Worm (Caenorhabditis elegans) whole organism, mixed stage, embryonic: Measurements from ENCODE around the gene Y41E3.6.

Experiments used
- M03D4.4 ChIP-seq: sonication (generic microtip); optimal IDR thresholded peaks from 2 replicates; lab custom pipeline; 2017; ENCODE audit warnings: mild to moderate bottlenecking, missing genetic modification characterization, missing compliant biosample characterization
- bed-3 ChIP-seq: fragments of 200-800 bp; sonication (Bioruptor generic); optimal IDR thresholded peaks from 3 replicates; lab custom pipeline; 2018; ENCODE audit warnings: mild to moderate bottlenecking, missing genetic modification characterization, moderate library complexity, missing compliant biosample characterization
- blmp-1 ChIP-seq: fragments of 150-350 bp; optimal IDR thresholded peaks from 2 replicates; lab custom pipeline; 2014; ENCODE audit warnings: missing biosample characterization, missing genetic modification characterization
- ceh-39 ChIP-seq: fragments of 150-350 bp; optimal IDR thresholded peaks from 2 replicates; lab custom pipeline; 2014; ENCODE audit warnings: missing biosample characterization, missing genetic modification characterization
- ceh-43 ChIP-seq: fragments of 200-800 bp; sonication (Bioruptor generic); optimal IDR thresholded peaks from 2 replicates; lab custom pipeline; 2018; ENCODE audit warnings: mild to moderate bottlenecking, missing genetic modification characterization, moderate library complexity, missing compliant biosample characterization
- ceh-83 ChIP-seq: fragments of 200-800 bp; sonication (Bioruptor generic); optimal IDR thresholded peaks from 2 replicates; lab custom pipeline; 2018; ENCODE audit warnings: mild to moderate bottlenecking, missing genetic modification characterization, missing compliant biosample characterization
- ces-1 ChIP-seq: fragments of 150-350 bp; optimal IDR thresholded peaks from 2 replicates; lab custom pipeline; 2014; ENCODE audit warnings: missing biosample characterization, missing genetic modification reagents, missing genetic modification characterization
- cnd-1 ChIP-seq: fragments of 200-800 bp; sonication (Bioruptor generic); optimal IDR thresholded peaks from 2 replicates; lab custom pipeline; 2018; ENCODE audit warnings: mild to moderate bottlenecking, missing genetic modification characterization, missing compliant biosample characterization
- drap-1 ChIP-seq: fragments of 200-800 bp; sonication (Bioruptor generic); optimal IDR thresholded peaks from 3 replicates; lab custom pipeline; 2018; ENCODE audit warnings: mild to moderate bottlenecking, missing genetic modification characterization, missing compliant biosample characterization
- elt-1 ChIP-seq: sonication (generic microtip); optimal IDR thresholded peaks from 2 replicates; lab custom pipeline; 2017; ENCODE audit warnings: missing genetic modification characterization, mild to moderate bottlenecking, missing compliant biosample characterization, antibody characterized with exemption, moderate library complexity, borderline replicate concordance; ENCODE audit not compliant: insufficient read depth
- elt-3 ChIP-seq: fragments of 150-350 bp; optimal IDR thresholded peaks from 2 replicates; lab custom pipeline; 2014; ENCODE audit warnings: missing biosample characterization, missing genetic modification characterization
- flh-1 ChIP-seq: fragments of 200-800 bp; sonication (Bioruptor generic); optimal IDR thresholded peaks from 2 replicates; lab custom pipeline; 2018; ENCODE audit warnings: mild to moderate bottlenecking, missing genetic modification characterization, moderate library complexity, missing compliant biosample characterization
- ham-2 ChIP-seq: fragments of 200-800 bp; sonication (Bioruptor generic); optimal IDR thresholded peaks from 2 replicates; lab custom pipeline; 2018; ENCODE audit warnings: mild to moderate bottlenecking, missing genetic modification characterization, missing compliant biosample characterization
- hlh-1 ChIP-seq: fragments of 150-350 bp; optimal IDR thresholded peaks from 2 replicates; lab custom pipeline; 2014; ENCODE audit warnings: missing biosample characterization, missing genetic modification reagents, missing genetic modification characterization
- lin-13 ChIP-seq: fragments of 150-350 bp; optimal IDR thresholded peaks from 2 replicates; lab custom pipeline; 2014; ENCODE audit warnings: missing biosample characterization, missing genetic modification characterization
- lin-32 ChIP-seq: fragments of 200-800 bp; sonication (Bioruptor generic); optimal IDR thresholded peaks from 2 replicates; lab custom pipeline; 2018; ENCODE audit warnings: mild to moderate bottlenecking, missing genetic modification characterization, missing compliant biosample characterization
- lsy-2 ChIP-seq: fragments of 150-350 bp; optimal IDR thresholded peaks from 2 replicates; lab custom pipeline; 2014; ENCODE audit warnings: missing biosample characterization, missing genetic modification characterization
- mab-5 ChIP-seq: fragments of 150-350 bp; optimal IDR thresholded peaks from 2 replicates; lab custom pipeline; 2014; ENCODE audit warnings: missing biosample characterization, missing genetic modification characterization
- mep-1 ChIP-seq: fragments of 150-350 bp; optimal IDR thresholded peaks from 2 replicates; lab custom pipeline; 2017; ENCODE audit warnings: missing biosample characterization, missing genetic modification reagents, missing genetic modification characterization, inconsistent platforms
- mls-2 ChIP-seq: sonication (generic microtip); optimal IDR thresholded peaks from 2 replicates; lab custom pipeline; 2016; ENCODE audit warnings: mild to moderate bottlenecking, missing genetic modification characterization, moderate library complexity, missing compliant biosample characterization
- nhr-12 ChIP-seq: fragments of 150-350 bp; optimal IDR thresholded peaks from 2 replicates; lab custom pipeline; 2014; ENCODE audit warnings: missing biosample characterization, missing genetic modification characterization
- nhr-2 ChIP-seq: fragments of 150-350 bp; optimal IDR thresholded peaks from 2 replicates; lab custom pipeline; 2014; ENCODE audit warnings: missing biosample characterization, missing genetic modification characterization
- nhr-237 ChIP-seq: fragments of 150-350 bp; optimal IDR thresholded peaks from 2 replicates; lab custom pipeline; 2014; ENCODE audit warnings: missing biosample characterization, missing genetic modification characterization
- nhr-28 ChIP-seq: fragments of 150-350 bp; optimal IDR thresholded peaks from 2 replicates; lab custom pipeline; 2014; ENCODE audit warnings: missing biosample characterization, missing genetic modification characterization
- nhr-76 ChIP-seq: sonication (generic microtip); optimal IDR thresholded peaks from 2 replicates; lab custom pipeline; 2017; ENCODE audit warnings: missing biosample characterization, missing genetic modification characterization
- pha-4 ChIP-seq: fragments of 150-350 bp; optimal IDR thresholded peaks from 2 replicates; lab custom pipeline; 2018; ENCODE audit warnings: missing biosample characterization, missing genetic modification reagents, missing genetic modification characterization
- sem-2 ChIP-seq: fragments of 200-800 bp; sonication (Bioruptor generic); optimal IDR thresholded peaks from 2 replicates; lab custom pipeline; 2018; ENCODE audit warnings: mild to moderate bottlenecking, missing genetic modification characterization, missing compliant biosample characterization
- snpc-4 ChIP-seq: fragments of 150-350 bp; optimal IDR thresholded peaks from 2 replicates; lab custom pipeline; 2014; ENCODE audit warnings: missing biosample characterization, missing genetic modification characterization
- sptf-1 ChIP-seq: sonication (generic microtip); optimal IDR thresholded peaks from 2 replicates; lab custom pipeline; 2017; ENCODE audit warnings: mild to moderate bottlenecking, missing genetic modification characterization, moderate library complexity, missing compliant biosample characterization
- tbx-8 ChIP-seq: fragments of 200-800 bp; sonication (Bioruptor generic); optimal IDR thresholded peaks from 2 replicates; lab custom pipeline; 2018; ENCODE audit warnings: mild to moderate bottlenecking, missing genetic modification characterization, moderate library complexity, missing compliant biosample characterization
- unc-120 ChIP-seq: sonication (generic microtip); optimal IDR thresholded peaks from 2 replicates; lab custom pipeline; 2017; ENCODE audit warnings: missing genetic modification characterization, missing compliant biosample characterization; ENCODE audit not compliant: poor library complexity, severe bottlenecking
- unc-39 ChIP-seq: fragments of 150-350 bp; optimal IDR thresholded peaks from 2 replicates; lab custom pipeline; 2014; ENCODE audit warnings: missing biosample characterization, missing genetic modification characterization
- unc-62 ChIP-seq: fragments of 150-350 bp; optimal IDR thresholded peaks from 2 replicates; lab custom pipeline; 2014; ENCODE audit warnings: missing biosample characterization, missing genetic modification reagents, missing genetic modification characterization
- zip-8 ChIP-seq: fragments of 150-350 bp; optimal IDR thresholded peaks from 2 replicates; lab custom pipeline; 2014; ENCODE audit warnings: missing biosample characterization, missing genetic modification characterization
- ztf-11 ChIP-seq: fragments of 150-350 bp; optimal IDR thresholded peaks from 2 replicates; lab custom pipeline; 2014; ENCODE audit warnings: missing biosample characterization, missing genetic modification characterization

Gene Y41E3.6

DNA sequence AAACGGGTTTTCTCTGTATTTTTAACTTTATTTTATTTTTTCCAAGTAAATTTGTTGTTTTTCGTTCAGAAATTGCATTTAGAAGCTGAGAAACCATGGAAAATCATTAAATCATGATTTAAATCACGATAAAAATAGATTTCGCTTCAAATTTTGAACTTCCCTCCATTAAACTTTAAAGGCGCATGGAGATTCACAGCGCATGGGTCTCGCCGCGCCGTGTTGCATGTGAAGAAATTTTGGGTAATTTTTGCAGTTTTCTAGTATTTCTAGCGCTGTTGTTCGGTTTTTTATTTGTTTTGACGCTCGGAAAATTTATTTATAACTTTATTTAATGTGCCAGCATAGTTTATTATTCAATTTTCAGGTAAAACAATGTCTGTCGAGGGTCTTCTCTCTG is 30.4 kb downstream of the Y41E3.6 start, which contains the start of gene eef-1B.2:
Gene eef-1B.2 (plus strand): TSS at position 358 of the 400 bp plus-strand sequence.
- TF ChIP-seq ceh-39 (tag; lab: Kevin White, UChicago), result no peak
- TF ChIP-seq mep-1 (tag; lab: Kevin White, UChicago), result peak; percentile 61
- TF ChIP-seq lsy-2 (tag; lab: Kevin White, UChicago), result peak; percentile 74
- TF ChIP-seq lin-13 (tag; lab: Kevin White, UChicago), result peak; percentile 56
- no peak for TF ChIP-seq unc-62 (GFP tag; lab: Kevin White, UChicago)
- no peak for TF ChIP-seq lin-32 (GFP tag; lab: Kevin White, UChicago)
- TF ChIP-seq nhr-237 (tag; lab: Kevin White, UChicago), result peak; percentile 62
- no peak for TF ChIP-seq flh-1 (GFP tag; lab: Kevin White, UChicago)
- TF ChIP-seq ces-1 (GFP tag; lab: Kevin White, UChicago), result peak; percentile 31
- TF ChIP-seq hlh-1, result peak; percentile 1
- TF ChIP-seq unc-39 (tag; lab: Kevin White, UChicago), result no peak
- TF ChIP-seq pha-4, result no peak

DNA sequence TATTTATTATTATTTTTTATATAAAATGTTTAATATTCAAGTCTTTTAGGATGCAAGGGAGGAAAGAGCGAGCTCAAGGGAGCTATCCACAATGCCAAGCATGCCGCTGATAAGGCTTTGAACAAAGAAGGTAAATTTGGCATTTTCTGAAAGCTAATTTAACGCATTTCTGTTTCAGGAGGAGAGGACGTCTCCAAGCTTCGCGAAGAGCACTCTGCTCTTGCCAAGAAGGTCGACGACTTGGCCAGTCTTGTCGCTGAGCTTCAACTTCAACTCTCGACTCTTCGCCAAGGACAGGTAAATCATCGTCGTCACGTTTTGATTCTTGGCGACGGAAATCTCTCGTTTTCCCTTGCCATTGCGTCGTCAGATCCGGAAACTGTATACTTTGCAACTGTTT is 30.9 kb downstream of the Y41E3.6 start:
- TF ChIP-seq mls-2 (tag; lab: Kevin White, UChicago), result no peak
- no peak for TF ChIP-seq nhr-12
- TF ChIP-seq unc-120, result no peak
- TF ChIP-seq drap-1, result no peak
- TF ChIP-seq mep-1 (tag; lab: Kevin White, UChicago), result no peak
- no peak for TF ChIP-seq elt-3 (tag; lab: Kevin White, UChicago)
- TF ChIP-seq ceh-43 (GFP tag; lab: Kevin White, UChicago), result no peak
- no peak for TF ChIP-seq elt-1 (tag; lab: Kevin White, UChicago)
- TF ChIP-seq mab-5 (tag; lab: Kevin White, UChicago), result no peak
- no peak for TF ChIP-seq flh-1 (GFP tag; lab: Kevin White, UChicago)
- TF ChIP-seq sem-2 (GFP tag; lab: Kevin White, UChicago), result no peak
- TF ChIP-seq ztf-11, result no peak
- no peak for TF ChIP-seq lin-32 (GFP tag; lab: Kevin White, UChicago)
- TF ChIP-seq pha-4, result no peak
- TF ChIP-seq snpc-4 (tag; lab: Kevin White, UChicago), result no peak

DNA sequence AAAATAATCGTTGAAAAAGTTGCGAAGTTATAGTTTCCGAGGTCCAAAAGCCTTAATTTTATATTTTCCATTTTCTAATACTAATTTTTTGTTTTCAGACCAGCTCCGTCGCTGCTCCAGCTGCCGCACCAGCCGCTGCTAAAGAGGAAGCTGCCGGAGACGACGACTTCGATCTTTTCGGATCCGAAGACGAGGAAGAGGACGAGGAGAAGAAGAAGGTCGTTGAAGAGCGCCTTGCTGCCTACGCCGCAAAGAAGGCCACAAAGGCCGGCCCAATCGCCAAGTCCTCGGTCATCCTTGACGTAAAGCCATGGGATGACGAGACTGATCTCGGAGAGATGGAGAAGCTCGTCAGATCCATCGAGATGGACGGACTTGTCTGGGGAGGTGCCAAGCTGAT is 32.2 kb downstream of the Y41E3.6 start:
- TF ChIP-seq ceh-83 (no peak), mep-1 (tag; lab: Kevin White, UChicago) (no peak), blmp-1 (no peak), zip-8 (tag; lab: Kevin White, UChicago) (no peak), elt-3 (tag; lab: Kevin White, UChicago) (no peak), tbx-8 (GFP tag; lab: Kevin White, UChicago) (no peak), lsy-2 (tag; lab: Kevin White, UChicago) (no peak), nhr-237 (tag; lab: Kevin White, UChicago) (no peak), nhr-12 (no peak), ceh-43 (GFP tag; lab: Kevin White, UChicago) (no peak), nhr-28 (tag; lab: Kevin White, UChicago) (no peak), unc-120 (no peak), snpc-4 (tag; lab: Kevin White, UChicago) (no peak), ham-2 (GFP tag; lab: Kevin White, UChicago) (no peak), sptf-1 (tag; lab: Kevin White, UChicago) (no peak), mls-2 (tag; lab: Kevin White, UChicago) (no peak)

DNA sequence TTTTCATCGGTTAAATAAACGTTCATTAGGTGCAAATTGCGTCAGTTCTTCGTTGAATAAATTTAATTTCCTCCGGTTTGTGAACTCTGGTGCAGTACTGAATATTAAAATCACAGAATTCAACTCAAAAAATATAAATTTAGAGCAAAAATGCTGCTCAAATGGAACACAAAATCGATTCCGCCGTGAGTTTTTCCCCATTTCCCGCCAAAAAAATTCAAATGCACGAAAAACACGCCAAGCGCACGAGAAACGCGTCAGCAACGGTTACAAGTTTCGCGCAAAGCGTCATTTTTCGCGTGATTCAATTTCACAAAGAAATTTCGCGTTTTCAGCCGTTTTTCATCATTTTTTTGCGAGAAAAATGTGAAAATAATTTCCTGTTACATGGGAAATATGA is 32.9 kb downstream of the Y41E3.6 start, which contains the start of gene hrpu-1:
Gene hrpu-1 (plus strand): TSS at position 140 of the 400 bp plus-strand sequence.
- TF ChIP-seq ceh-83, result no peak
- TF ChIP-seq lin-13 (tag; lab: Kevin White, UChicago), result peak; percentile 88
- no peak for TF ChIP-seq nhr-76
- TF ChIP-seq sem-2 (GFP tag; lab: Kevin White, UChicago), result no peak
- no peak for TF ChIP-seq elt-1 (tag; lab: Kevin White, UChicago)
- no peak for TF ChIP-seq ham-2 (GFP tag; lab: Kevin White, UChicago)
- peak; percentile 62 for TF ChIP-seq mep-1 (tag; lab: Kevin White, UChicago)
- no peak for TF ChIP-seq nhr-2 (tag; lab: Kevin White, UChicago)
- no peak for TF ChIP-seq flh-1 (GFP tag; lab: Kevin White, UChicago)
- TF ChIP-seq blmp-1, result no peak
- TF ChIP-seq unc-120, result no peak
- TF ChIP-seq ztf-11, result no peak
- no peak for TF ChIP-seq lin-32 (GFP tag; lab: Kevin White, UChicago)
- peak; percentile 86 for TF ChIP-seq ces-1 (GFP tag; lab: Kevin White, UChicago)
- no peak for TF ChIP-seq ceh-43 (GFP tag; lab: Kevin White, UChicago)
- peak; percentile 87 for TF ChIP-seq ceh-39 (tag; lab: Kevin White, UChicago)
- peak; percentile 69 for TF ChIP-seq lsy-2 (tag; lab: Kevin White, UChicago)
- no peak for TF ChIP-seq nhr-12
- TF ChIP-seq sptf-1 (tag; lab: Kevin White, UChicago), result peak; percentile 22
- no peak for TF ChIP-seq unc-39 (tag; lab: Kevin White, UChicago)
- no peak for TF ChIP-seq drap-1
- TF ChIP-seq nhr-237 (tag; lab: Kevin White, UChicago), result peak; percentile 63
- TF ChIP-seq mab-5 (tag; lab: Kevin White, UChicago), result peak; percentile 41
- TF ChIP-seq bed-3 (GFP tag; lab: Kevin White, UChicago), result no peak
- TF ChIP-seq M03D4.4 (tag; lab: Kevin White, UChicago), result peak; percentile 31
- no peak for TF ChIP-seq mls-2 (tag; lab: Kevin White, UChicago)
- TF ChIP-seq pha-4, result peak; percentile 77
- TF ChIP-seq zip-8 (tag; lab: Kevin White, UChicago), result no peak
- no peak for TF ChIP-seq elt-3 (tag; lab: Kevin White, UChicago)
- TF ChIP-seq unc-62 (GFP tag; lab: Kevin White, UChicago), result no peak
- TF ChIP-seq cnd-1 (tag; lab: Kevin White, UChicago), result no peak
- TF ChIP-seq tbx-8 (GFP tag; lab: Kevin White, UChicago), result no peak
- TF ChIP-seq hlh-1, result no peak
- no peak for TF ChIP-seq snpc-4 (tag; lab: Kevin White, UChicago)
- TF ChIP-seq nhr-28 (tag; lab: Kevin White, UChicago), result no peak
